Worm (Caenorhabditis elegans) whole organism, young adult: Measurements from ENCODE around the gene Y76B12C.6.

Source experiments
- B0019.2 ChIP-seq: fragments of 200-800 bp; sonication (Bioruptor generic); conservative IDR thresholded peaks from 2 replicates; pipeline ENCODE4 v1.3.6; 2022; ENCODE audit warnings: missing genetic modification reagents, missing genetic modification characterization, missing compliant biosample characterization
- B0336.3 ChIP-seq: fragments of 200-800 bp; sonication (Bioruptor generic); IDR thresholded peaks from 2 replicates; pipeline ENCODE4 v1.3.6; 2022; ENCODE audit warnings: missing genetic modification characterization, missing compliant biosample characterization
- F22D6.2 ChIP-seq: sonication (generic microtip); optimal IDR thresholded peaks from 2 replicates; lab custom pipeline; 2016; ENCODE audit warnings: mild to moderate bottlenecking, missing genetic modification characterization, missing compliant biosample characterization
- F33H1.4 ChIP-seq: fragments of 200-800 bp; sonication (Bioruptor generic); IDR thresholded peaks from 2 replicates; pipeline ENCODE4 v1.3.6; 2022; ENCODE audit warnings: missing genetic modification reagents, missing genetic modification characterization, missing compliant biosample characterization
- F37B4.10 ChIP-seq: fragments of 200-800 bp; sonication (Bioruptor generic); IDR thresholded peaks from 2 replicates; pipeline ENCODE4 v1.3.6; 2022; ENCODE audit warnings: missing genetic modification characterization, missing compliant biosample characterization
- F57A8.1 ChIP-seq: fragments of 200-800 bp; sonication (Bioruptor generic); optimal IDR thresholded peaks from 2 replicates; lab custom pipeline; 2018; ENCODE audit warnings: mild to moderate bottlenecking, missing genetic modification characterization, moderate library complexity, missing compliant biosample characterization
- K11D2.4 ChIP-seq: fragments of 200-800 bp; sonication (Bioruptor generic); IDR thresholded peaks from 2 replicates; pipeline ENCODE4 v1.3.6; 2022; ENCODE audit warnings: missing genetic modification reagents, missing genetic modification characterization, missing compliant biosample characterization
- Y56A3A.18 ChIP-seq: fragments of 200-800 bp; sonication (Bioruptor generic); IDR thresholded peaks from 2 replicates; pipeline ENCODE4 v1.3.6; 2022; ENCODE audit warnings: missing genetic modification reagents, missing genetic modification characterization, missing compliant biosample characterization
- Y67H2A.10 ChIP-seq: fragments of 200-800 bp; sonication (Bioruptor generic); conservative IDR thresholded peaks from 2 replicates; pipeline ENCODE4 v1.3.6; 2022; ENCODE audit warnings: missing genetic modification reagents, missing genetic modification characterization, missing compliant biosample characterization
- Y79H2A.3 ChIP-seq: fragments of 200-800 bp; sonication (Bioruptor generic); conservative IDR thresholded peaks from 2 replicates; pipeline ENCODE4 v1.3.6; 2022; ENCODE audit warnings: missing genetic modification reagents, missing genetic modification characterization, missing compliant biosample characterization
- Y95B8A.8 ChIP-seq: fragments of 200-800 bp; sonication (Bioruptor generic); IDR thresholded peaks from 2 replicates; pipeline ENCODE4 v1.3.6; 2022; ENCODE audit warnings: missing genetic modification reagents, missing genetic modification characterization, missing compliant biosample characterization
- athp-1 ChIP-seq: sonication (generic microtip); optimal IDR thresholded peaks from 2 replicates; lab custom pipeline; 2017; ENCODE audit warnings: mild to moderate bottlenecking, missing genetic modification characterization, missing compliant biosample characterization
- attf-3 ChIP-seq: fragments of 200-800 bp; sonication (Bioruptor generic); conservative IDR thresholded peaks from 2 replicates; pipeline ENCODE4 v1.3.6; 2022; ENCODE audit warnings: missing genetic modification reagents, missing genetic modification characterization, missing compliant biosample characterization
- ccch-3 ChIP-seq: fragments of 200-800 bp; sonication (Bioruptor generic); optimal IDR thresholded peaks from 2 replicates; lab custom pipeline; 2018; ENCODE audit warnings: mild to moderate bottlenecking, missing genetic modification characterization, missing compliant biosample characterization
- cebp-1 ChIP-seq, 2 experiments: fragments of 200-800 bp in 1 of 2; sonication (Bioruptor generic) in 1 of 2; sonication (generic microtip) in 1 of 2; IDR thresholded peaks in 1 of 2; optimal IDR thresholded peaks in 1 of 2; 2 replicates each; pipeline versions ENCODE4 v1.3.6 to Lab custom; 2017 to 2022; ENCODE audit warnings: missing compliant biosample characterization in 2 of 2, missing genetic modification characterization in 2 of 2, mild to moderate bottlenecking in 1 of 2, missing genetic modification reagents in 1 of 2, moderate library complexity in 1 of 2
- egl-18 ChIP-seq: fragments of 200-800 bp; sonication (Bioruptor generic); IDR thresholded peaks from 2 replicates; pipeline ENCODE4 v1.3.6; 2022; ENCODE audit warnings: missing genetic modification reagents, missing genetic modification characterization, missing compliant biosample characterization
- egrh-3 ChIP-seq: fragments of 200-800 bp; sonication (Bioruptor generic); IDR thresholded peaks from 2 replicates; pipeline ENCODE4 v1.3.6; 2022; ENCODE audit warnings: missing genetic modification reagents, missing genetic modification characterization, missing compliant biosample characterization
- ekl-4 ChIP-seq: fragments of 200-800 bp; sonication (Bioruptor generic); IDR thresholded peaks from 2 replicates; pipeline ENCODE4 v1.3.6; 2022; ENCODE audit warnings: missing genetic modification reagents, missing genetic modification characterization, missing compliant biosample characterization
- hmg-20 ChIP-seq: fragments of 200-800 bp; sonication (Bioruptor generic); IDR thresholded peaks from 2 replicates; pipeline ENCODE4 v1.3.6; 2022; ENCODE audit warnings: missing genetic modification reagents, missing genetic modification characterization, missing compliant biosample characterization
- lag-1 ChIP-seq: fragments of 200-800 bp; sonication (Bioruptor generic); IDR thresholded peaks from 2 replicates; pipeline ENCODE4 v1.3.6; 2022; ENCODE audit warnings: missing genetic modification reagents, missing genetic modification characterization, missing compliant biosample characterization
- nfya-1 ChIP-seq: sonication (generic microtip); optimal IDR thresholded peaks from 2 replicates; lab custom pipeline; 2017; ENCODE audit warnings: antibody characterized with exemption, missing compliant biosample characterization, missing genetic modification characterization, borderline replicate concordance; ENCODE audit not compliant: insufficient read depth
- nhr-27 ChIP-seq: fragments of 200-800 bp; sonication (Bioruptor generic); optimal IDR thresholded peaks from 2 replicates; lab custom pipeline; 2018; ENCODE audit warnings: mild to moderate bottlenecking, missing genetic modification characterization, moderate library complexity, missing compliant biosample characterization
- pha-4 ChIP-seq: fragments of 150-350 bp; sonication (generic microtip); optimal IDR thresholded peaks from 2 replicates; lab custom pipeline; 2014; ENCODE audit warnings: missing biosample characterization, missing genetic modification reagents, missing genetic modification characterization
- rec-8 ChIP-seq, 2 experiments: sonication (generic microtip); optimal IDR thresholded peaks; 2 replicates each; lab custom pipeline; 2016; ENCODE audit warnings: mild to moderate bottlenecking in 2 of 2, missing genetic modification characterization in 2 of 2, missing genetic modification reagents in 2 of 2, missing genotype in 2 of 2, missing biosample characterization in 1 of 2, missing compliant biosample characterization in 1 of 2, moderate library complexity in 1 of 2
- repo-1 ChIP-seq: sonication (generic microtip); optimal IDR thresholded peaks from 2 replicates; lab custom pipeline; 2017; ENCODE audit warnings: mild to moderate bottlenecking, missing genetic modification characterization, missing compliant biosample characterization
- snpc-3.4 ChIP-seq: sonication (generic microtip); optimal IDR thresholded peaks from 2 replicates; lab custom pipeline; 2017; ENCODE audit warnings: missing genetic modification characterization, mild to moderate bottlenecking, missing compliant biosample characterization, antibody characterized with exemption, moderate library complexity, missing genotype, missing genetic modification reagents
- snpc-4 ChIP-seq, 5 experiments: fragments of 150-350 bp in 1 of 5; sonication (generic microtip) in 4 of 5; optimal IDR thresholded peaks; 2 replicates each; lab custom pipeline; 2014 to 2018; ENCODE audit warnings: missing genetic modification characterization in 5 of 5, missing biosample characterization in 3 of 5, antibody characterized with exemption in 2 of 5, mild to moderate bottlenecking in 2 of 5, missing compliant biosample characterization in 2 of 5, missing genotype in 2 of 5, moderate library complexity in 2 of 5, missing genetic modification reagents in 1 of 5
- somi-1 ChIP-seq: fragments of 200-800 bp; sonication (Bioruptor generic); optimal IDR thresholded peaks from 2 replicates; lab custom pipeline; 2018; ENCODE audit warnings: mild to moderate bottlenecking, missing genetic modification characterization, missing compliant biosample characterization
- xnd-1 ChIP-seq: sonication (generic microtip); optimal IDR thresholded peaks from 2 replicates; lab custom pipeline; 2016; ENCODE audit warnings: missing genotype, missing genetic modification reagents, missing genetic modification characterization, missing compliant biosample characterization
- zfh-2 ChIP-seq: fragments of 200-800 bp; sonication (Bioruptor generic); conservative IDR thresholded peaks from 2 replicates; pipeline ENCODE4 v1.3.6; 2022; ENCODE audit warnings: missing genetic modification reagents, missing genetic modification characterization, missing compliant biosample characterization
- ztf-6 ChIP-seq: fragments of 200-800 bp; sonication (Bioruptor generic); IDR thresholded peaks from 2 replicates; pipeline ENCODE4 v1.3.6; 2022; ENCODE audit warnings: missing genetic modification reagents, missing genetic modification characterization, missing compliant biosample characterization

The Y76B12C.6 gene

DNA sequence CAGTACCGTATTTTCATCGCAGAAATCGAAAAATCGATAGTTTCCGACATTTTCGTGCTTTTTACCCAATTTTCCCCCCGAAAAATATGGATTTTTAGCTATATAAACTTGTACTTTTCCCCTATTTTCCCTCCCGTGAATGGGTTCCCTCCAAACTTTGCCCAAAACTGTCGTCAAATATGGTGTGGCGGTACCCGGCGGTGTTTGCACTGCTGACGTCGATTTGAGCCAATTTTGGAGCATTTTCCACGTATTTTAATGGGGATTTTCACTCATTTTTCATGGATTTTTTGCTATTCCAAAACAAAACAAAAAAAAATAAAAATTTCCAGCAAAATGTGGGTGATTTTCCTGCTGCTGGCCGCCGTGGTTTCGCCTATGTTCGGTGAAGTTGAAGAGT is 7.8 kb upstream of the Y76B12C.6 start, which contains the start of gene Y76B12C.3:
Y76B12C.3 (plus strand) TSS at position 334 of the 400 bp plus-strand sequence.
- TF ChIP-seq F37B4.10 (GFP tag; lab: Robert Waterston, UW) (no peak), zfh-2 (GFP tag; lab: Robert Waterston, UW) (no peak), attf-3 (GFP tag; lab: Robert Waterston, UW) (no peak), K11D2.4 (GFP tag; lab: Robert Waterston, UW) (no peak)

DNA sequence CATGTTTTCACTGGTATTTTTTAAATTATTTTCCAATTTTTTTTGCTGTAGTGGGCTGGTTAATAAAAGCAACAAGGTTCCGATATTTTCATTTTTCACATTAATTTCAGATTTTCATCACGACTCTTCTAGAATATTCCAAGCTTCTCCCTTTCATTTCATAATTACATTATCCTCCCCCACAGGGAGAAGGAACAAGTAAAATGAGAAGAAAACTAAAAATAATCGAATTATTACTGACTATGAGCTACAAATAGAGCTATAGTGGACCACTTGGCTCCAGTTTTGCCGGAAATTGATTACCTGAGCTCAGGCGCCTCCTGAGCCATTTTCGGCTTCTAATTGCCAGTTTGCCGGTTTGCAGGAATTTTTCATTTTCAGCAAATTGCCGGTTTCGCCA is 5.6 kb upstream of the Y76B12C.6 start:
- no peak for TF ChIP-seq rec-8 (tag; optimal IDR thresholded peaks at IDR 0.05; lab: Kevin White, UChicago)

DNA sequence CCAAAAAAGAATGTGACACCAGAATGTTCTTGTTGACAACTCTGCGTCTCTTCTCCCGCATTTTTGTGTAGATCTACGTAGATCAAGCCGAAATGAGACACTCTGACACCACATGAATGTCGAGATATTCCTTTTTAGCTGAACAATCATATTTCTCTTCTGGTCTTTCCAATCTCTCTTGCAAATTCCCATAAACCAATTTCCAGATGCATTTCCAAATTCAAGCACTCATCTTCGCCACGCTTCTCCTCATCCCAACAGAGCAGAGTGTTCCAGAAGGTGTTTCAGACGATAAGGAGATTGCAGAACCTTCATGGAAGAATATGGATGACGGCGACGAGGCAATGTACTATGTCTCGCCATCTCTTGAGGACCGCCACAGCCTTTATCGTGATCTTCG is 1.4 kb upstream of the Y76B12C.6 start, which contains the start of gene Y76B12C.8:
Y76B12C.8 (plus strand) TSS at position 207 of the 400 bp plus-strand sequence.
- TF ChIP-seq zfh-2 (GFP tag; lab: Robert Waterston, UW): no peak
- no peak for TF ChIP-seq B0019.2 (GFP tag; lab: Robert Waterston, UW)
- TF ChIP-seq xnd-1 (tag; lab: Kevin White, UChicago): no peak
- TF ChIP-seq lag-1 (GFP tag; lab: Robert Waterston, UW): no peak
- TF ChIP-seq egrh-3 (GFP tag; lab: Robert Waterston, UW): no peak
- no peak for TF ChIP-seq Y67H2A.10 (GFP tag; lab: Robert Waterston, UW)
- TF ChIP-seq B0336.3 (GFP tag; lab: Robert Waterston, UW): no peak
- TF ChIP-seq hmg-20: no peak
- TF ChIP-seq somi-1 (GFP tag; lab: Kevin White, UChicago): no peak
- no peak for TF ChIP-seq ekl-4 (GFP tag; lab: Robert Waterston, UW)
- no peak for TF ChIP-seq nhr-27 (tag; lab: Kevin White, UChicago)
- no peak for TF ChIP-seq ccch-3 (GFP tag; lab: Kevin White, UChicago)
- no peak for TF ChIP-seq pha-4
- TF ChIP-seq rec-8 (tag; optimal IDR thresholded peaks at IDR 0.05; lab: Kevin White, UChicago): no peak
- TF ChIP-seq F33H1.4 (GFP tag; lab: Robert Waterston, UW): no peak

DNA sequence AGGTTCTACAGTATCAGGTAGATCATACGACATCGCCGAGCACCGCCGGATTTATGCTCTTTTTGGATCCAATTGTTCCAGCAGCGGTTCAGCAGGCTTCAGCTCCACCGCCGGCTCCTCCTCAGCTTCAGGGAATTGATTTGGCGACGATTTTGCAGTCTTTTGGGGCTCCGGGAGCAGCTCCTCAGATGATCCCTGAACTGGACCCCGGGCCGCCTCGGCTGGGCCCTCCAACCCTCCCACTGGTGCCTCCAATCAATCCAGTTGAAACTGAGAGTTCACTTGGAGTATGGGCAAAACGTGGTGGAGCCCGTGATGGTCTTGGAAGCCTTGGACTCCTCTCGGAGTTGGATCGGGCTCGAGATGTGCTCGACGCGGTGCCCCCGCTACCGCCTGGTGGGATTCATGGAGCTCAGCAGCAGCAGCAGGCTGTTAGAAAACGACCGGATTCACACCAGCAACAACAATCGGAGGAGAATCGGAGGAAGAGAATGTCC is 9.7 kb downstream of the Y76B12C.6 start:
- TF ChIP-seq somi-1 (GFP tag; lab: Kevin White, UChicago) (no peak), zfh-2 (GFP tag; lab: Robert Waterston, UW) (peak; percentile 85), egrh-3 (GFP tag; lab: Robert Waterston, UW) (peak; percentile 84; the same call in 1 of the 2 replicates), ztf-6 (GFP tag; lab: Robert Waterston, UW) (0 out of 2 replicates have a peak, but pooled peaks have one; percentile 22), athp-1 (tag; lab: Kevin White, UChicago) (no peak)

DNA sequence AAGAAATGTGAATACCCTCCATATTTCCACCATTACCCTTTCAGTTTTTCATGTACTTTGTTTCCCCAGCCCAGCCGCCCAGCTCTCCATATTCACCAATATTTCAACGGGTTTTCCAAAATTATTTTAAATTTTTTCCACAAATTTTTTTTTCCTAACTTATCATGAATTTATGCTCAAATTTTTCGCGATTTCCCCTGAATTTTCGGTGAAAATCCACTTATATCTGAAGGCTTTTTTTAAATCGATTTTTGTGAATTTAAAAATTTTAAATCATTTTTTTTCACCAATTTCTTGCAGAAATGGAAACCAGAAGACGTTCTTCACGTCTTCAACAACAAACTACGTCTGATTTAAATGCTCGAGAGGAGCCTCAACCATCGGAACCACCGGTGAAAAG is 11.6 kb downstream of the Y76B12C.6 start, which contains the start of gene xpc-1:
xpc-1 (plus strand) TSS at position 301 of the 400 bp plus-strand sequence.
- TF ChIP-seq snpc-4 (GFP tag; optimal IDR thresholded peaks at IDR 0.05; lab: Kevin White, UChicago): no peak
- TF ChIP-seq snpc-4 (tag; optimal IDR thresholded peaks at IDR 0.05; lab: Kevin White, UChicago): no peak
- no peak for TF ChIP-seq F22D6.2
- TF ChIP-seq rec-8 (tag; optimal IDR thresholded peaks at IDR 0.05; lab: Kevin White, UChicago): no peak
- TF ChIP-seq egl-18: no peak
- TF ChIP-seq nfya-1: no peak
- no peak for TF ChIP-seq F57A8.1 (GFP tag; lab: Kevin White, UChicago)
- no peak for TF ChIP-seq B0336.3 (GFP tag; lab: Robert Waterston, UW)
- no peak for TF ChIP-seq repo-1 (tag; lab: Kevin White, UChicago)
- no peak for TF ChIP-seq cebp-1 (GFP tag; IDR thresholded peaks at IDR 0.05; lab: Robert Waterston, UW)
- TF ChIP-seq cebp-1 (tag; optimal IDR thresholded peaks at IDR 0.05; lab: Kevin White, UChicago): no peak
- TF ChIP-seq Y95B8A.8: no peak
- TF ChIP-seq snpc-3.4 (tag; lab: Kevin White, UChicago): no peak
- TF ChIP-seq Y56A3A.18: no peak
- TF ChIP-seq Y79H2A.3 (GFP tag; lab: Robert Waterston, UW): no peak
- TF ChIP-seq nhr-27 (tag; lab: Kevin White, UChicago): no peak
